Worm (Caenorhabditis elegans): ENCODE data around the gene K04F1.8.

The K04F1.8 gene

ce11 chrV:1662270-1662669 lies 4.7 kb upstream of the K04F1.8 start, which contains the start of gene irld-40:
Gene irld-40, plus strand, starts transcription at chrV:1662570.
- no peak for TF ChIP-seq unc-120 (tag; optimal IDR thresholded peaks at IDR 0.05; ENCODE audit: poor library complexity, severe bottlenecking)
- TF ChIP-seq mab-5 (tag; optimal IDR thresholded peaks at IDR 0.05): no peak
- TF ChIP-seq lsy-2 (tag; optimal IDR thresholded peaks at IDR 0.05): no peak
- TF ChIP-seq ceh-39 (tag; optimal IDR thresholded peaks at IDR 0.05): no peak
- no peak for TF ChIP-seq M03D4.4 (tag; optimal IDR thresholded peaks at IDR 0.05)
- TF ChIP-seq nhr-237 (tag; optimal IDR thresholded peaks at IDR 0.05): no peak
- no peak for TF ChIP-seq sptf-1 (tag; optimal IDR thresholded peaks at IDR 0.05)
- TF ChIP-seq lin-32 (GFP tag; optimal IDR thresholded peaks at IDR 0.05): no peak
- TF ChIP-seq ceh-83 (GFP tag; optimal IDR thresholded peaks at IDR 0.05): no peak

- no peak for TF ChIP-seq nhr-28 (tag; optimal IDR thresholded peaks at IDR 0.05)
- TF ChIP-seq lsy-2 (tag; optimal IDR thresholded peaks at IDR 0.05): no peak
- no peak for TF ChIP-seq drap-1 (GFP tag; optimal IDR thresholded peaks at IDR 0.05)
- no peak for TF ChIP-seq sem-2 (GFP tag; optimal IDR thresholded peaks at IDR 0.05)
- no peak for TF ChIP-seq mls-2 (tag; optimal IDR thresholded peaks at IDR 0.05)
- TF ChIP-seq nhr-76 (tag; optimal IDR thresholded peaks at IDR 0.05): no peak
- no peak for TF ChIP-seq cnd-1 (tag; optimal IDR thresholded peaks at IDR 0.05)
- no peak for TF ChIP-seq ham-2 (GFP tag; optimal IDR thresholded peaks at IDR 0.05)
- TF ChIP-seq lin-13 (tag; optimal IDR thresholded peaks at IDR 0.05): no peak
- no peak for TF ChIP-seq ces-1 (GFP tag; optimal IDR thresholded peaks at IDR 0.05)
- no peak for TF ChIP-seq M03D4.4 (tag; optimal IDR thresholded peaks at IDR 0.05)
- TF ChIP-seq elt-3 (tag; optimal IDR thresholded peaks at IDR 0.05): no peak
- TF ChIP-seq nhr-12 (tag; optimal IDR thresholded peaks at IDR 0.05): no peak
- TF ChIP-seq pha-4 (tag; optimal IDR thresholded peaks at IDR 0.05): no peak
- TF ChIP-seq sptf-1 (tag; optimal IDR thresholded peaks at IDR 0.05): no peak
- TF ChIP-seq mab-5 (tag; optimal IDR thresholded peaks at IDR 0.05): no peak
Measured at ce11 chrV:1664921-1665320, 2.1 kb upstream of the K04F1.8 start, which contains the start of gene K04F1.9. Gene K04F1.9, plus strand, starts transcription at chrV:1665221.

ce11 chrV:1668216-1668615 lies 1.2 kb downstream of the K04F1.8 start, which contains the start of gene irld-42:
Gene irld-42, plus strand, starts transcription at chrV:1668516.
- no peak for TF ChIP-seq ceh-43 (GFP tag; optimal IDR thresholded peaks at IDR 0.05)

DNA sequence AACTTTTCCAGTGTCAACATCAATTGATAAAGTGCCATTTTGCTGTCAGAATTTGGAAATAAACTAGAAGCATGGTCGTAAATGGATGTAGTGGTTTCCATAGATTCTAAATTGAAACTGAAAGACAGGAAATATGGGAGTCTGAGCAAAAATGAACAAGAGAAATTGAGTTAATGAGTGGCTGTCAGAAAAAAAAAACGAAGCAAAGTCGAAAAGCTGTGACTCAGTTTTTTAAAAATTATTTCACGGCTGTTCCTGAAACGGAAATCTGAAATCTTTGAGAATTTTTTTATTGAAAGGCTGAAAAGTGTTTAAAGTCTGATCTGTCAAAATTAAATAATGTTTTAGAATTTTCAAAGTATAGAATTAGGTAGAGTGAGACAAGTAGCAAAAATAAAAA lies 11.2 kb downstream of the K04F1.8 start, which contains the start of gene srw-98:
TSS of gene srw-98 (minus strand) at position 101 of the 400 bp plus-strand sequence.
- TF ChIP-seq lin-13 (tag; optimal IDR thresholded peaks at IDR 0.05): no peak
- TF ChIP-seq lin-32 (GFP tag; optimal IDR thresholded peaks at IDR 0.05): no peak
- no peak for TF ChIP-seq tbx-8 (GFP tag; optimal IDR thresholded peaks at IDR 0.05)
- TF ChIP-seq ztf-11 (tag; optimal IDR thresholded peaks at IDR 0.05): no peak
- TF ChIP-seq ceh-83 (GFP tag; optimal IDR thresholded peaks at IDR 0.05): no peak
- TF ChIP-seq nhr-12 (tag; optimal IDR thresholded peaks at IDR 0.05): no peak
- TF ChIP-seq pha-4 (tag; optimal IDR thresholded peaks at IDR 0.05): no peak
- TF ChIP-seq nhr-28 (tag; optimal IDR thresholded peaks at IDR 0.05): no peak
- no peak for TF ChIP-seq mep-1 (tag; optimal IDR thresholded peaks at IDR 0.05)
- no peak for TF ChIP-seq ces-1 (GFP tag; optimal IDR thresholded peaks at IDR 0.05)
- no peak for TF ChIP-seq flh-1 (GFP tag; optimal IDR thresholded peaks at IDR 0.05)

DNA sequence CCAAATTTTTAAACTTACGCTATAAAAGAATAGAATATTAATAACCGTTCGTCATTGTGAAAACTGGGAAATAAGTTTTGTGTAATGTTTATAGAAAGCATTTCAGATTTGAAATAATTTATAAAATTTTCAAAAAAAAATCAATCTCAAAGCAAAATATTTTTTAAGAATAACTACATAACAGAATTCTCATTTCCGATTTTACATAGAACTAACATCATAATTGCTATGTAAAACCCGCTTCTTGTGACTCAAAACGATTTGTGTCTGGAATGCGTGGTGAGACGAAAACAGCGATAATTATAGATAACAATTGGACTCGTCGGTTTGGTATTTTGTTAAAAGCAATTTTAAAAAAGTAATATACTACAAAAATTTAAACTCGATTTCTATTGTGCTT lies 13.8 kb downstream of the K04F1.8 start, which contains the start of gene srw-91:
TSS of gene srw-91 (minus strand) at position 101 of the 400 bp plus-strand sequence.
- TF ChIP-seq lin-13 (tag; optimal IDR thresholded peaks at IDR 0.05) (no peak), flh-1 (GFP tag; optimal IDR thresholded peaks at IDR 0.05) (no peak), ceh-39 (tag; optimal IDR thresholded peaks at IDR 0.05) (no peak), nhr-237 (tag; optimal IDR thresholded peaks at IDR 0.05) (no peak), nhr-2 (tag; optimal IDR thresholded peaks at IDR 0.05) (no peak), elt-3 (tag; optimal IDR thresholded peaks at IDR 0.05) (no peak), mls-2 (tag; optimal IDR thresholded peaks at IDR 0.05) (no peak), sptf-1 (tag; optimal IDR thresholded peaks at IDR 0.05) (no peak)

- TF ChIP-seq cnd-1 (tag; optimal IDR thresholded peaks at IDR 0.05): no peak
- no peak for TF ChIP-seq ceh-83 (GFP tag; optimal IDR thresholded peaks at IDR 0.05)
- TF ChIP-seq blmp-1 (tag; optimal IDR thresholded peaks at IDR 0.05): no peak
- TF ChIP-seq mep-1 (tag; optimal IDR thresholded peaks at IDR 0.05): no peak
- TF ChIP-seq zip-8 (tag; optimal IDR thresholded peaks at IDR 0.05): no peak
- TF ChIP-seq ztf-11 (tag; optimal IDR thresholded peaks at IDR 0.05): no peak
- no peak for TF ChIP-seq lin-13 (tag; optimal IDR thresholded peaks at IDR 0.05)
- no peak for TF ChIP-seq hlh-1 (tag; optimal IDR thresholded peaks at IDR 0.05)
- TF ChIP-seq sptf-1 (tag; optimal IDR thresholded peaks at IDR 0.05): no peak
- no peak for TF ChIP-seq elt-1 (tag; optimal IDR thresholded peaks at IDR 0.05; ENCODE audit: borderline replicate concordance, insufficient read depth)
- TF ChIP-seq nhr-2 (tag; optimal IDR thresholded peaks at IDR 0.05): no peak
Measured at ce11 chrV:1682279-1682678, 15.3 kb downstream of the K04F1.8 start, which contains the start of gene srh-3. Gene srh-3, plus strand, starts transcription at chrV:1682579.

Measured in whole organism, mixed stage, embryonic.